Worm (Caenorhabditis elegans): ENCODE measurements around the gene Y53F4A.2.

- TF ChIP-seq nhr-237 (tag; optimal IDR thresholded peaks at IDR 0.05) (no peak), efl-1 (optimal IDR thresholded peaks at IDR 0.05) (no peak), efl-1 (GFP tag; optimal IDR thresholded peaks at IDR 0.05 in 1 of 2) (peak in 1 of 2 experiments; percentile 65), elt-2 (tag; optimal IDR thresholded peaks at IDR 0.05) (no peak), ceh-90 (tag; optimal IDR thresholded peaks at IDR 0.05) (no peak), ztf-11 (tag; optimal IDR thresholded peaks at IDR 0.05) (no peak), unc-130 (tag; optimal IDR thresholded peaks at IDR 0.05) (no peak), ceh-63 (GFP tag; optimal IDR thresholded peaks at IDR 0.05) (no peak), sup-37 (GFP tag; optimal IDR thresholded peaks at IDR 0.05) (no peak), tbx-2 (tag; optimal IDR thresholded peaks at IDR 0.05) (no peak), pqm-1 (tag; optimal IDR thresholded peaks at IDR 0.05) (no peak)
Observed at ce11 chrII:14919148-14919755, 42.3 kb upstream of the Y53F4A.2 start, which contains the start of gene pde-3.
